Worm (Caenorhabditis elegans): ENCODE results near the gene pqn-39.
A peak's percentile ranks its signal among the peaks of the same experiment; 100 is the strongest.

Gene pqn-39

DNA sequence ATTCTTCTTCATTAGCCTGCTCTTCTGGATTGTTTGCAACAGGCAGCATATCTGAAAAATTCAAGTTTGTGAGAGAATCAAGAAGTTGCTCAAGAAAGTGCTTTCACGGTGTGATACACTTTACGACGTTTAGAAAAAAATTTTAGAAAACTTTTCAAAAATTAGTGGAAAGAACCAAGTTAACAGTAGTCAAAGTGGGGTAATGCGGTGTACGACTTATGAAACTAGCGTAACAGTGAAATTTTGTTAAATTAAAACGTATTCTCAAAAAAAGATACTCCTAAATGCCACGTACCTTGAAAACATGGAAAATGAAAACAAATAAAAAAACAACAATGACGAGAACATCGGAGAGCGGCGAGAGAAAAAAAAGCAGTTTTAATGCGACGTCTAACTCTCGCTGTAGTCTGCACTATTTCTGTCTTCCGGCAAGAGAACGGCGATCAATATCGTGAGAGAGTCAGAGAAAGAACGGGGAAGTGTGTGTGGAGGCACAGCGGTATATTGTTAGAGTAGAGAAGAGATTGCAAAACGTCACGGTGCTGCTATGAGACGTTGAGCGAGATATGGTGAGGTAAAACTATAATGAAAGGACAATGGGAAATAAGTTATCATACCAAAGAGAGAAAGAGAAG is 51.2 kb downstream of the pqn-39 start, which contains the start of gene ekl-5:
ekl-5 (minus strand) TSS at position 51 of the 635 bp plus-strand sequence.
- peak; percentile 72 for TF ChIP-seq nhr-25 (tag; optimal IDR thresholded peaks at IDR 0.05)
- no peak for TF ChIP-seq fkh-2 (tag; optimal IDR thresholded peaks at IDR 0.05)
- no peak for TF ChIP-seq elt-1 (tag; optimal IDR thresholded peaks at IDR 0.05)
- no peak for TF ChIP-seq unc-39 (tag; optimal IDR thresholded peaks at IDR 0.05)
- TF ChIP-seq nhr-28 (tag; optimal IDR thresholded peaks at IDR 0.05) = no peak
- TF ChIP-seq lin-39 (tag; optimal IDR thresholded peaks at IDR 0.05) = peak; percentile 59
- TF ChIP-seq pha-4 (tag; optimal IDR thresholded peaks at IDR 0.05) = peak; percentile 83
- TF ChIP-seq ZK546.5 (tag; optimal IDR thresholded peaks at IDR 0.05) = no peak
- TF ChIP-seq elt-2 (tag; optimal IDR thresholded peaks at IDR 0.05) = peak; percentile 54
- TF ChIP-seq zag-1 (tag; optimal IDR thresholded peaks at IDR 0.05) = no peak
- TF ChIP-seq R02D3.7 (tag; optimal IDR thresholded peaks at IDR 0.05) = peak; percentile 16
- no peak for TF ChIP-seq sea-2 (GFP tag; optimal IDR thresholded peaks at IDR 0.05)
- peak in 2 of 3 experiments; percentile 9 to 73 for TF ChIP-seq elt-3 (tag; optimal IDR thresholded peaks at IDR 0.05)
- TF ChIP-seq egl-5 (tag; optimal IDR thresholded peaks at IDR 0.05) = peak; percentile 83
- peak; percentile 13 for TF ChIP-seq pqm-1 (tag; optimal IDR thresholded peaks at IDR 0.05)
- peak; percentile 38 for TF ChIP-seq nhr-23 (tag; optimal IDR thresholded peaks at IDR 0.05)
- TF ChIP-seq hmg-11 (tag; optimal IDR thresholded peaks at IDR 0.05) = peak; percentile 75
- no peak for TF ChIP-seq skn-1 (tag; optimal IDR thresholded peaks at IDR 0.05)
- peak; percentile 85 for TF ChIP-seq ceh-28 (tag; optimal IDR thresholded peaks at IDR 0.05)
- TF ChIP-seq nhr-77 (tag; optimal IDR thresholded peaks at IDR 0.05) = no peak
- peak; percentile 74 for TF ChIP-seq nfya-1 (tag; optimal IDR thresholded peaks at IDR 0.05; ENCODE audit: insufficient read depth)
- TF ChIP-seq tbx-2 (tag; optimal IDR thresholded peaks at IDR 0.05) = no peak
- TF ChIP-seq snpc-4 (tag; optimal IDR thresholded peaks at IDR 0.05) = peak; percentile 32
- TF ChIP-seq jun-1 (tag; optimal IDR thresholded peaks at IDR 0.05) = peak; percentile 25

All from whole organism, L3 larva.